Fruit fly (Drosophila melanogaster): Measurements from ENCODE around the gene ttk.
A peak's percentile ranks its signal among the peaks of the same experiment; 100 is the strongest.

Gene ttk

dm6 chr3R:31745629-31746081 lies 32.0 kb downstream of the ttk start, which contains the start of gene awd (continued):
- TF ChIP-seq Xrp1 (GFP tag; IDR thresholded peaks at IDR 0.05) (no peak), tio (GFP tag; optimal IDR thresholded peaks at IDR 0.05) (no peak), E2f1 (GFP tag; IDR thresholded peaks at IDR 0.05) (no peak), cas (GFP tag; IDR thresholded peaks at IDR 0.05) (no peak), ems (GFP tag; optimal IDR thresholded peaks at IDR 0.05) (no peak), dm (GFP tag; optimal IDR thresholded peaks at IDR 0.05) (peak; percentile 91), CG10366 (GFP tag; IDR thresholded peaks at IDR 0.05) (no peak), sr (GFP tag; IDR thresholded peaks at IDR 0.05) (no peak), CG11085 (GFP tag; IDR thresholded peaks at IDR 0.05) (no peak), CG6813 (GFP tag; optimal IDR thresholded peaks at IDR 0.05) (no peak), CG11723 (GFP tag; optimal IDR thresholded peaks at IDR 0.05) (no peak), Xbp1 (GFP tag; optimal IDR thresholded peaks at IDR 0.05) (no peak), Deaf1 (tag; optimal IDR thresholded peaks at IDR 0.05) (peak; percentile 15), mirr (GFP tag; optimal IDR thresholded peaks at IDR 0.05) (no peak), CG17829 (tag; optimal IDR thresholded peaks at IDR 0.05) (no peak), Ets97D (GFP tag; optimal IDR thresholded peaks at IDR 0.05) (peak; percentile 17), CG9817 (tag; optimal IDR thresholded peaks at IDR 0.05) (no peak), luna (GFP tag; optimal IDR thresholded peaks at IDR 0.05) (no peak), CG7786 (GFP tag; optimal IDR thresholded peaks at IDR 0.05) (no peak), CG9215 (GFP tag; IDR thresholded peaks at IDR 0.05) (no peak), org-1 (GFP tag; optimal IDR thresholded peaks at IDR 0.05) (no peak), CG10274 (GFP tag; optimal IDR thresholded peaks at IDR 0.05) (no peak), nom (GFP tag; optimal IDR thresholded peaks at IDR 0.05) (peak; percentile 68), Nf-YB (GFP tag; optimal IDR thresholded peaks at IDR 0.05) (no peak), nmo (GFP tag; optimal IDR thresholded peaks at IDR 0.05) (peak; percentile 22), CG43689 (GFP tag; IDR thresholded peaks at IDR 0.05) (no peak), pan (optimal IDR thresholded peaks at IDR 0.05) (no peak), pan (GFP tag; optimal IDR thresholded peaks at IDR 0.05 in 1 of 2, IDR thresholded peaks at IDR 0.05 in 1 of 2) (no peak)

dm6 chr3R:31747429-31748048 lies 33.9 kb downstream of the ttk start, which contains the start of the genes nero and CG1910:
Gene nero (minus strand): TSS chr3R:31747558.
Gene CG1910 (plus strand): TSS chr3R:31747643.
- peak; percentile 54 for TF ChIP-seq Dp (GFP tag; optimal IDR thresholded peaks at IDR 0.05)
- TF ChIP-seq Sin3A (optimal IDR thresholded peaks at IDR 0.05): peak; percentile 76
- 0 out of 3 replicates have a peak, but pooled peaks have one; percentile 23 for TF ChIP-seq CG7357 (GFP tag; IDR thresholded peaks at IDR 0.05)
- peak; percentile 48 for TF ChIP-seq nmo (GFP tag; optimal IDR thresholded peaks at IDR 0.05)
- TF ChIP-seq NC2β (GFP tag; optimal IDR thresholded peaks at IDR 0.05): peak; percentile 36
- no peak for TF ChIP-seq CG2199 (GFP tag; IDR thresholded peaks at IDR 0.05)
- TF ChIP-seq CG7271 (tag; optimal IDR thresholded peaks at IDR 0.05): peak; percentile 48
- peak; percentile 99 for TF ChIP-seq trem (tag; optimal IDR thresholded peaks at IDR 0.05)
- peak; percentile 10 for TF ChIP-seq CG8388 (GFP tag; optimal IDR thresholded peaks at IDR 0.05)
- peak; percentile 7 for TF ChIP-seq pho (GFP tag; optimal IDR thresholded peaks at IDR 0.05)
- no peak for TF ChIP-seq wek (GFP tag; optimal IDR thresholded peaks at IDR 0.05)
- peak; percentile 69 for TF ChIP-seq CHES-1-like (GFP tag; optimal IDR thresholded peaks at IDR 0.05)
- TF ChIP-seq en (GFP tag; optimal IDR thresholded peaks at IDR 0.05): no peak
- TF ChIP-seq CoRest (tag; optimal IDR thresholded peaks at IDR 0.05): peak; percentile 8
- TF ChIP-seq dpn (GFP tag; optimal IDR thresholded peaks at IDR 0.05): peak in 1 of 2 experiments; percentile 39
- TF ChIP-seq HmgD (GFP tag; optimal IDR thresholded peaks at IDR 0.05): peak; percentile 70
- peak; percentile 2 for TF ChIP-seq CG8089 (GFP tag; optimal IDR thresholded peaks at IDR 0.05)
- no peak for TF ChIP-seq CG15696 (tag; optimal IDR thresholded peaks at IDR 0.05)
- TF ChIP-seq CG17912 (GFP tag; optimal IDR thresholded peaks at IDR 0.05): no peak
- peak; percentile 91 for TF ChIP-seq Med (GFP tag)
- TF ChIP-seq onecut (GFP tag; IDR thresholded peaks at IDR 0.05): peak; percentile 58
- peak; percentile 10 for TF ChIP-seq CG5245 (GFP tag; optimal IDR thresholded peaks at IDR 0.05)
- peak in 1 of 2 experiments; percentile 73 for TF ChIP-seq Pdp1 (GFP tag; optimal IDR thresholded peaks at IDR 0.05)
- peak; percentile 31 for TF ChIP-seq sqz (GFP tag; optimal IDR thresholded peaks at IDR 0.05)
- TF ChIP-seq chif (GFP tag; optimal IDR thresholded peaks at IDR 0.05): no peak

Data from whole organism, embryonic.